Worm (Caenorhabditis elegans) whole organism, L2 larva: ENCODE results near the gene sdhb-1.

Experiments used
- C34F6.9 ChIP-seq: fragments of 150-350 bp; optimal IDR thresholded peaks from 2 replicates; lab custom pipeline; 2014; ENCODE audit warnings: missing biosample characterization, missing genetic modification characterization
- F13H6.1 ChIP-seq: sonication (generic microtip); optimal IDR thresholded peaks from 2 replicates; lab custom pipeline; 2016; ENCODE audit warnings: missing genetic modification characterization, missing compliant biosample characterization
- Y55F3AM.14 ChIP-seq: fragments of 200-800 bp; sonication (Bioruptor generic); optimal IDR thresholded peaks from 2 replicates; lab custom pipeline; 2018; ENCODE audit warnings: mild to moderate bottlenecking, missing genetic modification characterization, missing compliant biosample characterization
- aly-2 ChIP-seq: fragments of 150-350 bp; optimal IDR thresholded peaks from 2 replicates; lab custom pipeline; 2014; ENCODE audit warnings: missing biosample characterization, missing genetic modification characterization
- ama-1 ChIP-seq: fragments of 150-350 bp; optimal IDR thresholded peaks from 2 replicates; lab custom pipeline; 2018; ENCODE audit warnings: inconsistent platforms
- blmp-1 ChIP-seq: sonication (generic microtip); optimal IDR thresholded peaks from 2 replicates; lab custom pipeline; 2017; ENCODE audit warnings: missing genetic modification characterization, mild to moderate bottlenecking, missing compliant biosample characterization, antibody characterized with exemption, moderate library complexity; ENCODE audit not compliant: insufficient read depth
- ceh-16 ChIP-seq: fragments of 150-350 bp; optimal IDR thresholded peaks from 2 replicates; lab custom pipeline; 2014; ENCODE audit warnings: missing biosample characterization, missing genetic modification characterization
- ceh-82 ChIP-seq: fragments of 150-350 bp; optimal IDR thresholded peaks from 2 replicates; lab custom pipeline; 2014; ENCODE audit warnings: missing biosample characterization, missing genetic modification characterization
- crh-2 ChIP-seq: sonication (generic microtip); optimal IDR thresholded peaks from 2 replicates; lab custom pipeline; 2017; ENCODE audit warnings: missing biosample characterization, missing genetic modification characterization
- dmd-4 ChIP-seq: sonication (generic microtip); optimal IDR thresholded peaks from 2 replicates; lab custom pipeline; 2017; ENCODE audit warnings: missing biosample characterization, missing genetic modification characterization
- egl-27 ChIP-seq: sonication (generic microtip); optimal IDR thresholded peaks from 3 replicates; lab custom pipeline; 2017; ENCODE audit warnings: missing biosample characterization, missing genetic modification reagents, missing genetic modification characterization
- elt-1 ChIP-seq: fragments of 150-350 bp; optimal IDR thresholded peaks from 2 replicates; lab custom pipeline; 2014; ENCODE audit warnings: missing biosample characterization, missing genetic modification characterization
- fos-1 ChIP-seq: fragments of 150-350 bp; optimal IDR thresholded peaks from 2 replicates; lab custom pipeline; 2014; ENCODE audit warnings: missing biosample characterization, missing genetic modification characterization
- gmeb-1 ChIP-seq: fragments of 150-350 bp; optimal IDR thresholded peaks from 2 replicates; lab custom pipeline; 2014; ENCODE audit warnings: missing biosample characterization, missing genetic modification characterization
- lin-11 ChIP-seq: fragments of 150-350 bp; sonication (generic microtip); optimal IDR thresholded peaks from 2 replicates; lab custom pipeline; 2014; ENCODE audit warnings: missing biosample characterization, missing genetic modification characterization, inconsistent platforms, mixed read lengths
- lin-13 ChIP-seq: fragments of 150-350 bp; optimal IDR thresholded peaks from 2 replicates; lab custom pipeline; 2014; ENCODE audit warnings: missing biosample characterization, missing genetic modification reagents, missing genetic modification characterization
- lsy-2 ChIP-seq, 2 experiments: fragments of 150-350 bp in 1 of 2; sonication (generic microtip) in 1 of 2; optimal IDR thresholded peaks; 2 replicates each; lab custom pipeline; 2014 to 2017; ENCODE audit warnings: missing biosample characterization in 2 of 2, missing genetic modification characterization in 2 of 2
- mab-5 ChIP-seq: fragments of 150-350 bp; optimal IDR thresholded peaks from 2 replicates; lab custom pipeline; 2014; ENCODE audit warnings: missing biosample characterization, missing genetic modification characterization
- mdl-1 ChIP-seq, 2 experiments: fragments of 150-350 bp in 1 of 2; sonication (generic microtip) in 1 of 2; optimal IDR thresholded peaks; 2 replicates each; lab custom pipeline; 2017; ENCODE audit warnings: missing biosample characterization in 2 of 2, missing genetic modification characterization in 2 of 2
- nhr-129 ChIP-seq: fragments of 150-350 bp; optimal IDR thresholded peaks from 2 replicates; lab custom pipeline; 2014; ENCODE audit warnings: missing biosample characterization, missing genetic modification characterization
- nhr-21 ChIP-seq: fragments of 150-350 bp; optimal IDR thresholded peaks from 2 replicates; lab custom pipeline; 2014; ENCODE audit warnings: missing biosample characterization, missing genetic modification characterization
- nhr-23 ChIP-seq: fragments of 150-350 bp; optimal IDR thresholded peaks from 2 replicates; lab custom pipeline; 2014; ENCODE audit warnings: missing biosample characterization, missing genetic modification reagents, missing genetic modification characterization
- nhr-237 ChIP-seq: fragments of 150-350 bp; optimal IDR thresholded peaks from 2 replicates; lab custom pipeline; 2014; ENCODE audit warnings: missing biosample characterization, missing genetic modification characterization
- nhr-25 ChIP-seq: fragments of 150-350 bp; sonication (generic microtip); optimal IDR thresholded peaks from 3 replicates; lab custom pipeline; 2014; ENCODE audit warnings: missing biosample characterization, missing genetic modification characterization
- nhr-6 ChIP-seq: fragments of 150-350 bp; optimal IDR thresholded peaks from 2 replicates; lab custom pipeline; 2014; ENCODE audit warnings: missing biosample characterization, missing genetic modification characterization
- nhr-77 ChIP-seq: fragments of 150-350 bp; optimal IDR thresholded peaks from 2 replicates; lab custom pipeline; 2014; ENCODE audit warnings: missing biosample characterization, missing genetic modification characterization
- peb-1 ChIP-seq: fragments of 150-350 bp; optimal IDR thresholded peaks from 2 replicates; lab custom pipeline; 2014; ENCODE audit warnings: missing biosample characterization, missing genetic modification characterization
- sem-4 ChIP-seq: fragments of 150-350 bp; optimal IDR thresholded peaks from 2 replicates; lab custom pipeline; 2014; ENCODE audit warnings: missing biosample characterization, missing genetic modification reagents, missing genetic modification characterization
- sma-3 ChIP-seq: sonication (generic microtip); optimal IDR thresholded peaks from 2 replicates; lab custom pipeline; 2016; ENCODE audit warnings: missing genetic modification reagents, missing genetic modification characterization, missing compliant biosample characterization
- sma-9 ChIP-seq, 2 experiments: fragments of 150-350 bp in 1 of 2; sonication (generic microtip) in 1 of 2; optimal IDR thresholded peaks; 2 replicates each; lab custom pipeline; 2014 to 2016; ENCODE audit warnings: missing genetic modification characterization in 2 of 2, mild to moderate bottlenecking in 1 of 2, missing biosample characterization in 1 of 2, missing compliant biosample characterization in 1 of 2, missing genetic modification reagents in 1 of 2, moderate library complexity in 1 of 2
- snpc-4 ChIP-seq: fragments of 150-350 bp; optimal IDR thresholded peaks from 2 replicates; lab custom pipeline; 2014; ENCODE audit warnings: missing biosample characterization, missing genetic modification characterization
- unc-55 ChIP-seq: fragments of 150-350 bp; sonication (generic microtip); optimal IDR thresholded peaks from 3 replicates; lab custom pipeline; 2014; ENCODE audit warnings: missing biosample characterization, missing genetic modification reagents, missing genetic modification characterization
- unc-62 ChIP-seq: fragments of 150-350 bp; optimal IDR thresholded peaks from 2 replicates; lab custom pipeline; 2014; ENCODE audit warnings: missing biosample characterization, missing genetic modification reagents, missing genetic modification characterization
- zag-1 ChIP-seq: fragments of 150-350 bp; optimal IDR thresholded peaks from 2 replicates; lab custom pipeline; 2014; ENCODE audit warnings: missing biosample characterization, missing genetic modification characterization
- ztf-1 ChIP-seq: fragments of 200-800 bp; sonication (Bioruptor generic); conservative IDR thresholded peaks from 2 replicates; pipeline ENCODE4 v1.3.6; 2022; ENCODE audit warnings: missing genetic modification characterization, missing compliant biosample characterization
- ztf-11 ChIP-seq: sonication (generic microtip); optimal IDR thresholded peaks from 2 replicates; lab custom pipeline; 2017; ENCODE audit warnings: missing biosample characterization, missing genetic modification characterization
- ztf-4 ChIP-seq: fragments of 150-350 bp; optimal IDR thresholded peaks from 2 replicates; lab custom pipeline; 2014; ENCODE audit warnings: missing biosample characterization, missing genetic modification characterization

sdhb-1 gene

DNA sequence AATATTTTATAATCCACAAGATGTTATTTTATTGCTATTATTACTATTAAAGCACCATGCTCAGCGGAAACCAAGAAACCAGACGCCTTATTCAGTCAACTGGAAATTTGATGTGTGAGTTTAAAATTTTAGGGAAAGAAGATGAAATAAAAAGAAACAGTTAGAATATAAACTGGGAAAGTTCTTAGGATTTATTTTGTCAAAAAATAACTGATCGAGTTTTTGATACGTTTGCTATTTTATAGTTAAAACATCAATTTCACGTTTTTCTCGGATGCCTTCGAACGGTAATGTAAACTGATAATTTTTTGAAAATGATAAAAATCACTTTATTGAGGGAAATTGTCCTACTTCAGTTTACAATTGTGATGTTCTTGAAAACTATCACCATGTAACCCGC is 19.9 kb upstream of the sdhb-1 start, which contains the start of gene C06C3.3:
C06C3.3 (minus strand) TSS at position 101 of the 400 bp plus-strand sequence.
- no peak for TF ChIP-seq crh-2 (tag; lab: Kevin White, UChicago)
- TF ChIP-seq, all 48 proteins: peak for 0

- no peak for TF ChIP-seq lin-13 (GFP tag; lab: Kevin White, UChicago)
- no peak for TF ChIP-seq dmd-4 (tag; lab: Kevin White, UChicago)
- no peak for TF ChIP-seq snpc-4
- no peak for TF ChIP-seq nhr-25 (tag; lab: Kevin White, UChicago)
- TF ChIP-seq ztf-11: no peak
- no peak for TF ChIP-seq gmeb-1
- no peak for TF ChIP-seq mdl-1 (tag; optimal IDR thresholded peaks at IDR 0.05; lab: Kevin White, UChicago)
- no peak for TF ChIP-seq lsy-2 (tag; optimal IDR thresholded peaks at IDR 0.05; lab: Kevin White, UChicago)
- no peak for TF ChIP-seq nhr-21 (tag; lab: Kevin White, UChicago)
- no peak for TF ChIP-seq nhr-129 (tag; lab: Kevin White, UChicago)
- TF ChIP-seq sma-3 (GFP tag; lab: Kevin White, UChicago): no peak
- no peak for TF ChIP-seq egl-27 (tag; lab: Kevin White, UChicago)
- TF ChIP-seq ztf-1 (GFP tag; lab: Robert Waterston, UW): no peak
Observed at ce11 chrII:9369394-9369793, 16.9 kb upstream of the sdhb-1 start.

DNA sequence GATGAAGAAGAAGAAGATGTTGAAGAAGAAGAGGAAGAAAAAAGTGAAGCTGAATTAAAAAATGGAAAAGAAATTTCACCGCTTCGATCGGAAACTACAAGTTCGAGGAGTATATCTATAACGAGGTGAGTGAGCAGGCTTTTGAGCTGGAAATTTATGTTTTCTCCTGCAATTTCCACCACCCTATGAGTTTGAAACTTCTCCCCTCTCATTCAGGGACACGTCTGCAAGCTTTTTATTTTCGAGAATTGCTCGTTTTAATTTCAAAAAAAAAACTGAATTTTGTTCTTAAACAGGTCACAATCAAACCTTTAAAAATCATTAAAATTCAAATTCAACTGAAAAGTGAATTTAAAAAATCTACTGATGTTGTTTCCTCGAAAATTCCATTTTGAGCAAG is 9.7 kb upstream of the sdhb-1 start:
- TF ChIP-seq Y55F3AM.14 (GFP tag; lab: Kevin White, UChicago): no peak
- no peak for TF ChIP-seq aly-2 (tag; lab: Kevin White, UChicago)
- no peak for TF ChIP-seq nhr-25 (tag; lab: Kevin White, UChicago)
- no peak for TF ChIP-seq nhr-129 (tag; lab: Kevin White, UChicago)
- TF ChIP-seq ceh-16 (tag; lab: Kevin White, UChicago): no peak
- no peak for TF ChIP-seq unc-62 (GFP tag; lab: Kevin White, UChicago)
- no peak for TF ChIP-seq mab-5 (tag; lab: Kevin White, UChicago)
- no peak for TF ChIP-seq nhr-6 (tag; lab: Kevin White, UChicago)
- TF ChIP-seq lin-11 (tag; lab: Kevin White, UChicago): no peak
- TF ChIP-seq nhr-77 (tag; lab: Kevin White, UChicago): no peak
- no peak for TF ChIP-seq nhr-21 (tag; lab: Kevin White, UChicago)
- no peak for TF ChIP-seq nhr-23 (tag; lab: Kevin White, UChicago)

ce11 chrII:9358230-9358629 is 5.7 kb upstream of the sdhb-1 start, which contains the start of gene mel-11:
mel-11 (plus strand) TSS chrII:9358530.
- TF ChIP-seq zag-1: no peak

ce11 chrII:9356723-9357122 is 4.2 kb upstream of the sdhb-1 start:
- no peak for TF ChIP-seq dmd-4 (tag; lab: Kevin White, UChicago)
- TF ChIP-seq ztf-4 (tag; lab: Kevin White, UChicago): no peak
- TF ChIP-seq nhr-129 (tag; lab: Kevin White, UChicago): peak; percentile 75
- TF ChIP-seq mdl-1 (tag; optimal IDR thresholded peaks at IDR 0.05; lab: Kevin White, UChicago): peak; percentile 44 to 58
- no peak for TF ChIP-seq aly-2 (tag; lab: Kevin White, UChicago)
- TF ChIP-seq ztf-11: no peak
- TF ChIP-seq C34F6.9 (tag; lab: Kevin White, UChicago): peak; percentile 52
- peak; percentile 51 for TF ChIP-seq unc-55 (GFP tag; lab: Kevin White, UChicago)
- TF ChIP-seq elt-1 (tag; lab: Kevin White, UChicago): no peak
- TF ChIP-seq ceh-82: no peak
- peak; percentile 84 for TF ChIP-seq sma-9 (GFP tag; optimal IDR thresholded peaks at IDR 0.05; lab: Kevin White, UChicago)
- no peak for TF ChIP-seq sma-9 (tag; optimal IDR thresholded peaks at IDR 0.05; lab: Kevin White, UChicago)
- TF ChIP-seq nhr-25 (tag; lab: Kevin White, UChicago): peak; percentile 38
- peak; percentile 28 for TF ChIP-seq crh-2 (tag; lab: Kevin White, UChicago)
- peak; percentile 57 for TF ChIP-seq sem-4 (tag; lab: Kevin White, UChicago)
- no peak for TF ChIP-seq gmeb-1
- peak in 1 of 2 experiments; percentile 60 for TF ChIP-seq lsy-2 (tag; optimal IDR thresholded peaks at IDR 0.05; lab: Kevin White, UChicago)
- peak; percentile 37 for TF ChIP-seq nhr-21 (tag; lab: Kevin White, UChicago)
- TF ChIP-seq blmp-1: peak; percentile 58
- no peak for TF ChIP-seq ama-1 (lab: Kevin White, UChicago)
- no peak for TF ChIP-seq peb-1
- TF ChIP-seq egl-27 (tag; lab: Kevin White, UChicago): peak; percentile 75
- TF ChIP-seq nhr-237 (tag; lab: Kevin White, UChicago): no peak
- TF ChIP-seq F13H6.1 (tag; lab: Kevin White, UChicago): peak; percentile 72
- peak; percentile 17 for TF ChIP-seq zag-1
- TF ChIP-seq fos-1: peak; percentile 45
- peak; percentile 38 for TF ChIP-seq sma-3 (GFP tag; lab: Kevin White, UChicago)
- TF ChIP-seq nhr-23 (tag; lab: Kevin White, UChicago): no peak
